Worm (Caenorhabditis elegans) whole organism, young adult: ENCODE results near the gene nspb-6.

ENCODE experiments used
- C06A6.2 ChIP-seq: fragments of 200-800 bp; sonication (Bioruptor generic); conservative IDR thresholded peaks from 2 replicates; pipeline ENCODE4 v1.3.6; 2022; ENCODE audit warnings: missing genetic modification characterization, missing compliant biosample characterization
- dpl-1 ChIP-seq: fragments of 150-350 bp; optimal IDR thresholded peaks from 2 replicates; lab custom pipeline; 2014; ENCODE audit warnings: missing biosample characterization, missing genetic modification reagents, missing genetic modification characterization
- hrde-1 ChIP-seq: sonication (generic microtip); optimal IDR thresholded peaks from 2 replicates; lab custom pipeline; 2016; ENCODE audit warnings: missing genetic modification characterization, mild to moderate bottlenecking, missing compliant biosample characterization, moderate library complexity, missing genotype, missing genetic modification reagents, borderline replicate concordance
- pbrm-1 ChIP-seq: fragments of 200-800 bp; sonication (Bioruptor generic); IDR thresholded peaks from 2 replicates; pipeline ENCODE4 v1.3.6; 2022; ENCODE audit warnings: missing genetic modification reagents, missing genetic modification characterization, missing compliant biosample characterization
- snpc-1.1 ChIP-seq: sonication (generic microtip); optimal IDR thresholded peaks from 2 replicates; lab custom pipeline; 2017; ENCODE audit warnings: missing genetic modification characterization, mild to moderate bottlenecking, missing compliant biosample characterization, antibody characterized with exemption, moderate library complexity, missing genotype, missing genetic modification reagents; ENCODE audit not compliant: insufficient read depth
- unc-130 ChIP-seq: sonication (generic microtip); optimal IDR thresholded peaks from 2 replicates; lab custom pipeline; 2016; ENCODE audit warnings: missing genetic modification reagents, missing genetic modification characterization, missing compliant biosample characterization
- zim-3 ChIP-seq: sonication (generic microtip); optimal IDR thresholded peaks from 2 replicates; lab custom pipeline; 2017; ENCODE audit warnings: mild to moderate bottlenecking, missing genetic modification characterization, moderate library complexity, missing compliant biosample characterization
- ztf-22 ChIP-seq: fragments of 200-800 bp; sonication (Bioruptor generic); optimal IDR thresholded peaks from 2 replicates; lab custom pipeline; 2018; ENCODE audit warnings: mild to moderate bottlenecking, missing genetic modification characterization, moderate library complexity, missing compliant biosample characterization

- TF ChIP-seq dpl-1 (GFP tag; lab: Kevin White, UChicago): no peak
- TF ChIP-seq ztf-22 (GFP tag; lab: Kevin White, UChicago): no peak
- no peak for TF ChIP-seq pbrm-1
- TF ChIP-seq zim-3 (tag; lab: Kevin White, UChicago): no peak
- TF ChIP-seq hrde-1 (tag; lab: Kevin White, UChicago): no peak
- no peak for TF ChIP-seq snpc-1.1 (tag; lab: Kevin White, UChicago)
- TF ChIP-seq C06A6.2 (GFP tag; lab: Robert Waterston, UW): no peak
- no peak for TF ChIP-seq unc-130 (GFP tag; lab: Kevin White, UChicago)
Observed at ce11 chrIV:5869354-5869753, 25.9 kb upstream of the nspb-6 start.
